Worm (Caenorhabditis elegans) whole organism, young adult: ENCODE measurements around the gene K07E12.2.

ENCODE experiments used
- F23B12.7 ChIP-seq: sonication (generic microtip); optimal IDR thresholded peaks from 2 replicates; lab custom pipeline; 2017; ENCODE audit warnings: missing genetic modification characterization, mild to moderate bottlenecking, missing compliant biosample characterization, antibody characterized with exemption, moderate library complexity; ENCODE audit not compliant: insufficient read depth
- bed-1 ChIP-seq: fragments of 200-800 bp; sonication (Bioruptor generic); IDR thresholded peaks from 2 replicates; pipeline ENCODE4 v1.3.6; 2022; ENCODE audit warnings: missing genetic modification reagents, missing genetic modification characterization, missing compliant biosample characterization
- ceh-58 ChIP-seq: fragments of 200-800 bp; sonication (Bioruptor generic); IDR thresholded peaks from 2 replicates; pipeline ENCODE4 v1.3.6; 2022; ENCODE audit warnings: missing genetic modification characterization, missing compliant biosample characterization
- ceh-79 ChIP-seq: sonication (generic microtip); optimal IDR thresholded peaks from 2 replicates; lab custom pipeline; 2017; ENCODE audit warnings: mild to moderate bottlenecking, missing genetic modification characterization, missing compliant biosample characterization
- efl-1 ChIP-seq: fragments of 150-350 bp; optimal IDR thresholded peaks from 2 replicates; lab custom pipeline; 2014; ENCODE audit warnings: missing biosample characterization, missing genetic modification reagents, missing genetic modification characterization
- egl-18 ChIP-seq: fragments of 200-800 bp; sonication (Bioruptor generic); IDR thresholded peaks from 2 replicates; pipeline ENCODE4 v1.3.6; 2022; ENCODE audit warnings: missing genetic modification reagents, missing genetic modification characterization, missing compliant biosample characterization
- fkh-3 ChIP-seq: sonication (generic microtip); optimal IDR thresholded peaks from 2 replicates; lab custom pipeline; 2016; ENCODE audit warnings: mild to moderate bottlenecking, missing genetic modification characterization, missing compliant biosample characterization
- mes-4 ChIP-seq: sonication (generic microtip); optimal IDR thresholded peaks from 2 replicates; lab custom pipeline; 2016; ENCODE audit warnings: missing genotype, missing genetic modification characterization, missing compliant biosample characterization
- nfya-1 ChIP-seq: sonication (generic microtip); optimal IDR thresholded peaks from 2 replicates; lab custom pipeline; 2017; ENCODE audit warnings: antibody characterized with exemption, missing compliant biosample characterization, missing genetic modification characterization, borderline replicate concordance; ENCODE audit not compliant: insufficient read depth
- nhr-80 ChIP-seq: sonication (generic microtip); optimal IDR thresholded peaks from 2 replicates; lab custom pipeline; 2016; ENCODE audit warnings: missing genetic modification characterization, missing compliant biosample characterization
- pha-4 ChIP-seq: fragments of 150-350 bp; sonication (generic microtip); optimal IDR thresholded peaks from 2 replicates; lab custom pipeline; 2014; ENCODE audit warnings: missing biosample characterization, missing genetic modification reagents, missing genetic modification characterization
- rcor-1 ChIP-seq: fragments of 200-800 bp; sonication (Bioruptor generic); IDR thresholded peaks from 2 replicates; pipeline ENCODE4 v1.3.6; 2022; ENCODE audit warnings: missing genetic modification reagents, missing genetic modification characterization, missing compliant biosample characterization
- unc-62 ChIP-seq: fragments of 150-350 bp; optimal IDR thresholded peaks from 2 replicates; lab custom pipeline; 2014; ENCODE audit warnings: missing biosample characterization, missing genetic modification reagents, missing genetic modification characterization
- ztf-6 ChIP-seq: fragments of 200-800 bp; sonication (Bioruptor generic); IDR thresholded peaks from 2 replicates; pipeline ENCODE4 v1.3.6; 2022; ENCODE audit warnings: missing genetic modification reagents, missing genetic modification characterization, missing compliant biosample characterization

DNA sequence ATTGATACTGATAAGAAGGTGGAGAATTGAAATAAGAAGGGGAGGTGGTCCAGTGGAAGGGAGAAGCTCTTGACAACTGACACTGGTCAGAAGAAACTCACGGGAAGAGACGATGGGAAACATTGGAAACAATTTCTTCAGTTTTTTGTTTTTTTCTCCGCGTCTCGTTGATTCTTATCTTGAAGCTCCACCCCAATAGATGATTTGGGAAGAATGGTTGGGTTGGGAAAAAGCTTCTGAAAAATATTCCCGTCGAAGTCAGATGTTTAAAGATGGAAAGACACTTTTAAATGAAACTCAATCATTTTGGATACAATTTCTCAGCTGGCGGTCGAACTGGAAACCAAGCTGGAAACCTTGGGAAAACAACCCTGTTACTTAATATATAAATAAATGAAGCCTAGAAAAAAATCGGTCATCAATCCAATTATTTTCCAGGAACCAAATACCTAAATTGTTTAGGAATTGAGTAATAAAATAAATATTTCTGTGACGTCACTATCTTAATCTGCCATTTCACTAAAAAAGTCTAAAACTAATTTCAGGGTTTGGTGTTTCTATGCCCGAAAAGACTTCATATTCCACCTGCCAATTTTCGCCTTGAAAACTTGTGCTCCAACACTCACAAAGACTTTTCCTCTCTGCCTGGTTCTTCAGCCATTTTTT, 6.8 kb upstream of the K07E12.2 start, which contains the start of the genes Y102E9.5 and odr-4:
- TF ChIP-seq rcor-1 (GFP tag; lab: Robert Waterston, UW) (no peak), F23B12.7 (tag; lab: Kevin White, UChicago) (no peak), nfya-1 (no peak), fkh-3 (tag; lab: Kevin White, UChicago) (no peak), ceh-58 (GFP tag; lab: Robert Waterston, UW) (no peak), nhr-80 (peak; percentile 4), egl-18 (GFP tag; lab: Robert Waterston, UW) (no peak), ztf-6 (GFP tag; lab: Robert Waterston, UW) (no peak), mes-4 (tag; lab: Kevin White, UChicago) (no peak), unc-62 (GFP tag; lab: Kevin White, UChicago) (no peak), pha-4 (tag; lab: Kevin White, UChicago) (no peak), bed-1 (GFP tag; lab: Robert Waterston, UW) (no peak), ceh-79 (tag; lab: Kevin White, UChicago) (no peak), efl-1 (GFP tag; lab: Kevin White, UChicago) (no peak)
